Worm (Caenorhabditis elegans) whole organism, L2 larva: ENCODE data around the gene F38A1.11.

ENCODE experiments used
- alr-1 ChIP-seq: fragments of 150-350 bp; optimal IDR thresholded peaks from 2 replicates; lab custom pipeline; 2014; ENCODE audit warnings: missing biosample characterization, missing genetic modification characterization
- lin-11 ChIP-seq: fragments of 150-350 bp; sonication (generic microtip); optimal IDR thresholded peaks from 2 replicates; lab custom pipeline; 2014; ENCODE audit warnings: missing biosample characterization, missing genetic modification characterization, inconsistent platforms, mixed read lengths
- nhr-129 ChIP-seq: fragments of 150-350 bp; optimal IDR thresholded peaks from 2 replicates; lab custom pipeline; 2014; ENCODE audit warnings: missing biosample characterization, missing genetic modification characterization
- nhr-6 ChIP-seq: fragments of 150-350 bp; optimal IDR thresholded peaks from 2 replicates; lab custom pipeline; 2014; ENCODE audit warnings: missing biosample characterization, missing genetic modification characterization

DNA sequence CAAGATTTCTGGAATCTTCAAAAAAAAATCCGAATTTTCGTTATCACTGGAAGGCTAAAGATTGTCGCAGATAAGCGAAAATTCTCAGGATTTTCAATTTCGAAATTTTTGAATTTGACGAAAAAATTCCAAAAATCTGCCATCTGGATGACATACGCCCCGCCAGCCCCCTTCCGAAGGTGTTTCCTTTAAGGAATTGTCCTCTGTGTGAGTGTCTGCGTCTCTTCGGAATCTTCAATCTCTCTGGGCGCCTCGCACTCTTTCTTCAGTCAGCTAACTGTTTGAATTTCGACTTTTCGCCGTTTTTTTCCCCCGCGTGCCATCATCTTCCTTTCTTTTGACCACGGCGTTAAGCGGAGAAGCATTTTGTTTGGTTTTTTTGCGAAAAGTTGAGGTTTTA is 39.4 kb downstream of the F38A1.11 start:
- TF ChIP-seq lin-11 (no peak), nhr-6 (tag; lab: Kevin White, UChicago) (no peak), nhr-129 (no peak), alr-1 (tag; lab: Kevin White, UChicago) (no peak)
